Fruit fly (Drosophila melanogaster) whole organism, embryonic: ENCODE data around the gene Txl.

Source experiments
- ATbp ChIP-seq: fragments of 200-800 bp; sonication (Bioruptor generic); optimal IDR thresholded peaks from 2 replicates; lab custom pipeline; 2017; ENCODE audit warnings: missing biosample characterization, mild to moderate bottlenecking, missing genetic modification characterization, missing genetic modification reagents
- Ada2b ChIP-seq: fragments of 200-800 bp; sonication (Bioruptor generic); IDR thresholded peaks from 2 replicates; pipeline ENCODE4 v1.3.6; 2022; ENCODE audit warnings: missing biosample characterization, missing genetic modification characterization
- Antp ChIP-seq: fragments of 200-800 bp; sonication (Bioruptor generic); optimal IDR thresholded peaks from 3 replicates; lab custom pipeline; 2016; ENCODE audit warnings: missing biosample characterization, missing genetic modification characterization
- Awh ChIP-seq: fragments of 200-800 bp; sonication (Bioruptor generic); IDR thresholded peaks from 2 replicates; pipeline ENCODE4, ENCODE4 v1.3.6; 2022; ENCODE audit warnings: missing biosample characterization, missing genetic modification characterization
- BtbVII ChIP-seq: fragments of 200-800 bp; sonication (Bioruptor generic); optimal IDR thresholded peaks from 3 replicates; lab custom pipeline; 2017; ENCODE audit warnings: missing biosample characterization, mild to moderate bottlenecking, missing genetic modification characterization
- CG1024 ChIP-seq: fragments of 200-800 bp; sonication (Bioruptor generic); IDR thresholded peaks from 2 replicates; pipeline ENCODE4 v1.3.6; 2022; ENCODE audit warnings: missing biosample characterization, missing genetic modification characterization
- CG11695 ChIP-seq: fragments of 200-800 bp; sonication (Bioruptor generic); IDR thresholded peaks from 3 replicates; pipeline ENCODE4 v1.3.6; 2022; ENCODE audit warnings: missing biosample characterization, missing genetic modification characterization
- CG12071 ChIP-seq: fragments of 200-800 bp; sonication (Bioruptor generic); optimal IDR thresholded peaks from 3 replicates; lab custom pipeline; 2018; ENCODE audit warnings: missing biosample characterization, mild to moderate bottlenecking, missing genetic modification characterization
- CG12219 ChIP-seq: fragments of 200-800 bp; sonication (Bioruptor generic); optimal IDR thresholded peaks from 3 replicates; lab custom pipeline; 2018; ENCODE audit warnings: missing biosample characterization, mild to moderate bottlenecking, missing genetic modification characterization
- CG13287 ChIP-seq: fragments of 200-800 bp; sonication (Bioruptor generic); IDR thresholded peaks from 2 replicates; pipeline ENCODE4 v1.3.6; 2022; ENCODE audit warnings: missing biosample characterization, missing genetic modification characterization; ENCODE audit not compliant: partially characterized antibody
- CG14441 ChIP-seq: fragments of 200-800 bp; sonication (Bioruptor generic); IDR thresholded peaks from 2 replicates; pipeline ENCODE4 v1.3.6; 2022; ENCODE audit warnings: missing biosample characterization, missing genetic modification characterization
- CG15073 ChIP-seq: fragments of 200-800 bp; sonication (Bioruptor generic); optimal IDR thresholded peaks from 2 replicates; lab custom pipeline; 2016; ENCODE audit warnings: missing biosample characterization, missing genetic modification characterization
- CG16815 ChIP-seq: fragments of 200-800 bp; sonication (Bioruptor generic); optimal IDR thresholded peaks from 3 replicates; lab custom pipeline; 2017; ENCODE audit warnings: missing biosample characterization, mild to moderate bottlenecking, missing genetic modification characterization
- CG1832 ChIP-seq: fragments of 200-800 bp; sonication (Bioruptor generic); optimal IDR thresholded peaks from 2 replicates; lab custom pipeline; 2017; ENCODE audit warnings: missing biosample characterization, mild to moderate bottlenecking, missing genetic modification characterization, inconsistent platforms
- CG30020 ChIP-seq: fragments of 200-800 bp; optimal IDR thresholded peaks from 2 replicates; lab custom pipeline; 2019; ENCODE audit warnings: missing biosample characterization, mild to moderate bottlenecking, missing genetic modification characterization, moderate library complexity
- CG30403 ChIP-seq: fragments of 200-800 bp; sonication (Bioruptor generic); optimal IDR thresholded peaks from 3 replicates; lab custom pipeline; 2016; ENCODE audit warnings: missing biosample characterization, missing genetic modification characterization
- CG3065 ChIP-seq: fragments of 200-800 bp; sonication (Bioruptor generic); optimal IDR thresholded peaks from 2 replicates; lab custom pipeline; 2016; ENCODE audit warnings: missing biosample characterization, missing genetic modification characterization
- CG4282 ChIP-seq: fragments of 200-800 bp; sonication (Bioruptor generic); optimal IDR thresholded peaks from 2 replicates; lab custom pipeline; 2016; ENCODE audit warnings: missing biosample characterization, missing genetic modification characterization
- CG4854 ChIP-seq: fragments of 200-800 bp; sonication (Bioruptor generic); optimal IDR thresholded peaks from 2 replicates; lab custom pipeline; 2016; ENCODE audit warnings: missing biosample characterization, missing genetic modification characterization, inconsistent platforms
- CG6765 ChIP-seq: fragments of 200-800 bp; sonication (Bioruptor generic); optimal IDR thresholded peaks from 3 replicates; lab custom pipeline; 2017; ENCODE audit warnings: missing biosample characterization, mild to moderate bottlenecking, missing genetic modification characterization
- CG8388 ChIP-seq: fragments of 200-800 bp; sonication (Bioruptor generic); optimal IDR thresholded peaks from 2 replicates; lab custom pipeline; 2019; ENCODE audit warnings: missing biosample characterization, mild to moderate bottlenecking, missing genetic modification characterization, moderate library complexity
- CoRest ChIP-seq: fragments of 200-800 bp; sonication (Bioruptor generic); optimal IDR thresholded peaks from 3 replicates; lab custom pipeline; 2018; ENCODE audit warnings: missing biosample characterization, mild to moderate bottlenecking, missing genetic modification characterization, moderate library complexity
- Dip3 ChIP-seq: fragments of 200-800 bp; sonication (Bioruptor generic); optimal IDR thresholded peaks from 3 replicates; lab custom pipeline; 2016; ENCODE audit warnings: missing biosample characterization, missing genetic modification characterization
- Doc2 ChIP-seq: fragments of 200-800 bp; sonication (Bioruptor generic); IDR thresholded peaks from 2 replicates; pipeline ENCODE4 v1.3.6; 2022; ENCODE audit warnings: missing biosample characterization, missing genetic modification characterization
- GATAe ChIP-seq: fragments of 200-800 bp; sonication (Bioruptor generic); conservative IDR thresholded peaks from 2 replicates; pipeline ENCODE4 v1.3.6; 2022; ENCODE audit warnings: missing biosample characterization, missing genetic modification characterization
- Gug ChIP-seq: fragments of 200-800 bp; sonication (Bioruptor generic); IDR thresholded peaks from 4 replicates; pipeline ENCODE4 v1.3.6; 2022; ENCODE audit warnings: missing biosample characterization, missing genetic modification characterization
- HmgZ ChIP-seq: fragments of 200-800 bp; sonication (Bioruptor generic); optimal IDR thresholded peaks from 2 replicates; lab custom pipeline; 2018; ENCODE audit warnings: missing biosample characterization, mild to moderate bottlenecking, missing genetic modification characterization
- Hr78 ChIP-seq, 2 experiments: fragments of 200-800 bp in 1 of 2; fragments of >200 bp in 1 of 2; sonication (Bioruptor generic) in 1 of 2; optimal IDR thresholded peaks; 2 replicates each; lab custom pipeline; 2017 to 2019; ENCODE audit warnings: missing biosample characterization in 2 of 2, missing genetic modification characterization in 2 of 2, mild to moderate bottlenecking in 1 of 2, moderate library complexity in 1 of 2
- Jarid2 ChIP-seq: fragments of 200-800 bp; sonication (Bioruptor generic); optimal IDR thresholded peaks from 3 replicates; lab custom pipeline; 2017; ENCODE audit warnings: mild to moderate bottlenecking, missing biosample characterization, missing genetic modification reagents, missing genetic modification characterization
- Max ChIP-seq: fragments of 200-800 bp; sonication (Bioruptor generic); optimal IDR thresholded peaks from 2 replicates; lab custom pipeline; 2016; ENCODE audit warnings: missing biosample characterization, mild to moderate bottlenecking, missing genetic modification characterization
- Opbp ChIP-seq: fragments of 200-800 bp; sonication (Bioruptor generic); IDR thresholded peaks from 3 replicates; pipeline ENCODE4 v1.3.6; 2022; ENCODE audit warnings: missing biosample characterization, missing genetic modification characterization; ENCODE audit not compliant: partially characterized antibody
- Rx ChIP-seq: fragments of 200-800 bp; sonication (Bioruptor generic); IDR thresholded peaks from 2 replicates; pipeline ENCODE4 v1.3.6; 2022; ENCODE audit warnings: missing biosample characterization, missing genetic modification characterization
- Sox102F ChIP-seq: fragments of 200-800 bp; sonication (Bioruptor generic); optimal IDR thresholded peaks from 2 replicates; lab custom pipeline; 2018; ENCODE audit warnings: missing biosample characterization, mild to moderate bottlenecking, missing genetic modification characterization, moderate library complexity
- Ssrp ChIP-seq: fragments of 200-800 bp; sonication (Bioruptor generic); optimal IDR thresholded peaks from 2 replicates; lab custom pipeline; 2018; ENCODE audit warnings: missing biosample characterization, mild to moderate bottlenecking, missing genetic modification characterization, moderate library complexity
- Stat92E ChIP-seq, 3 experiments: fragments of >200 bp in 2 of 3; fragments of 200-800 bp in 1 of 3; sonication (Bioruptor generic) in 1 of 3; optimal IDR thresholded peaks; 2 replicates each; lab custom pipeline; 2017 to 2019; ENCODE audit warnings: missing biosample characterization in 3 of 3, missing genetic modification characterization in 3 of 3, mild to moderate bottlenecking in 1 of 3, moderate library complexity in 1 of 3
- ap ChIP-seq: fragments of 200-800 bp; sonication (Bioruptor generic); IDR thresholded peaks from 2 replicates; pipeline ENCODE4 v1.3.6; 2022; ENCODE audit warnings: missing biosample characterization, missing genetic modification characterization
- chinmo ChIP-seq: fragments of 200-800 bp; sonication (Bioruptor generic); IDR thresholded peaks from 4 replicates; pipeline ENCODE4 v1.3.6; 2022; ENCODE audit warnings: missing biosample characterization, missing genetic modification characterization; ENCODE audit not compliant: partially characterized antibody
- dmrt11E ChIP-seq: fragments of 200-800 bp; sonication (Bioruptor generic); optimal IDR thresholded peaks from 3 replicates; lab custom pipeline; 2018; ENCODE audit warnings: missing biosample characterization, mild to moderate bottlenecking, missing genetic modification characterization, moderate library complexity
- ftz-f1 ChIP-seq: fragments of 200-800 bp; sonication (Bioruptor generic); optimal IDR thresholded peaks from 2 replicates; lab custom pipeline; 2016; ENCODE audit warnings: missing biosample characterization, missing genetic modification characterization
- gcm2 ChIP-seq: fragments of 200-800 bp; sonication (Bioruptor generic); optimal IDR thresholded peaks from 2 replicates; lab custom pipeline; 2016; ENCODE audit warnings: missing biosample characterization, missing genetic modification characterization
- hth ChIP-seq: fragments of >200 bp; optimal IDR thresholded peaks from 2 replicates; lab custom pipeline; 2017; ENCODE audit warnings: inconsistent platforms
- jing ChIP-seq: fragments of 200-800 bp; sonication (Bioruptor generic); optimal IDR thresholded peaks from 2 replicates; lab custom pipeline; 2018; ENCODE audit warnings: missing biosample characterization, mild to moderate bottlenecking, missing genetic modification characterization
- lbe ChIP-seq: fragments of 200-800 bp; sonication (Bioruptor generic); optimal IDR thresholded peaks from 2 replicates; lab custom pipeline; 2016; ENCODE audit warnings: missing biosample characterization, mild to moderate bottlenecking, missing genetic modification characterization
- nmo ChIP-seq: fragments of 200-800 bp; sonication (Bioruptor generic); optimal IDR thresholded peaks from 2 replicates; lab custom pipeline; 2018; ENCODE audit warnings: missing biosample characterization, mild to moderate bottlenecking, missing genetic modification characterization, moderate library complexity
- nom ChIP-seq: fragments of 200-800 bp; sonication (Bioruptor generic); optimal IDR thresholded peaks from 2 replicates; lab custom pipeline; 2017; ENCODE audit warnings: missing biosample characterization, missing genetic modification characterization, mild to moderate bottlenecking, moderate library complexity, missing genetic modification reagents
- oc ChIP-seq: fragments of 200-800 bp; sonication (Bioruptor generic); optimal IDR thresholded peaks from 2 replicates; lab custom pipeline; 2018; ENCODE audit warnings: missing biosample characterization, mild to moderate bottlenecking, missing genetic modification characterization, moderate library complexity
- org-1 ChIP-seq: fragments of 200-800 bp; sonication (Bioruptor generic); optimal IDR thresholded peaks from 2 replicates; lab custom pipeline; 2017; ENCODE audit warnings: missing biosample characterization, missing genetic modification characterization
- pho ChIP-seq: fragments of 200-800 bp; sonication (Bioruptor generic); optimal IDR thresholded peaks from 2 replicates; lab custom pipeline; 2016; ENCODE audit warnings: missing biosample characterization, missing genetic modification characterization
- sens ChIP-seq: fragments of 200-800 bp; sonication (Bioruptor generic); peaks from one replicate; lab custom pipeline; 2016; ENCODE audit warnings: missing biosample characterization, missing genetic modification characterization
- sob ChIP-seq: fragments of 200-800 bp; sonication (Bioruptor generic); IDR thresholded peaks from 2 replicates; pipeline ENCODE4 v1.3.6; 2022; ENCODE audit warnings: missing biosample characterization, missing genetic modification characterization
- tin ChIP-seq: fragments of 200-800 bp; sonication (Bioruptor generic); optimal IDR thresholded peaks from 3 replicates; lab custom pipeline; 2016; ENCODE audit warnings: missing biosample characterization, missing genetic modification characterization
- z ChIP-seq: fragments of 200-800 bp; sonication (Bioruptor generic); IDR thresholded peaks from 3 replicates; pipeline ENCODE4 v1.3.6; 2022; ENCODE audit warnings: missing biosample characterization, missing genetic modification characterization

Txl gene

DNA sequence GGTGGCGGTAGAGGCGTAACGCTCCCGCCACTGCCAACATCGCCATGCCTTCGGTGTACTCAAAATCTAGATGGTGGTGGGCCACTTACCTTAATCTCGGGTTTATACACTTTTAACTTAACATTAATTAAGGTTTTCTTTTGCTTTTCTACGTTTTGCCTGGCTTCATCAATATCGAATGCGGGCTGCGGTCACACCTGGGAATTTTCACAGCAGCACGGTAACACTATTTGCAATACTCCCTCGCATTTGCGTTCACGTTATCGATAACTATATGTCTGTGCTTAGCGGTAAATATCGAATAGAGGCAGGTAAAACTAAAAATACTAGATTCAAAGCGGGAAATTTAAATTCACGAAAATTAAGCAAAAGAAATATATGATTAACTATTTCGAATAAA is 28.3 kb downstream of the Txl start, which contains the start of gene Bre1 (continued):
- TF ChIP-seq Ada2b (GFP tag; lab: Robert Waterston, UW) (no peak), CG30020 (tag; lab: Kevin White, UChicago) (no peak), ftz-f1 (GFP tag; lab: Kevin White, UChicago) (no peak), CG8388 (GFP tag; lab: Kevin White, UChicago) (no peak), lbe (GFP tag; lab: Kevin White, UChicago) (no peak), GATAe (no peak), CG12219 (GFP tag; lab: Kevin White, UChicago) (no peak), CG3065 (GFP tag; lab: Kevin White, UChicago) (no peak), ATbp (GFP tag; lab: Kevin White, UChicago) (no peak), CG13287 (GFP tag; lab: Robert Waterston, UW) (peak; percentile 87), tin (GFP tag; lab: Kevin White, UChicago) (no peak), CG30403 (GFP tag; lab: Kevin White, UChicago) (no peak), Opbp (GFP tag; lab: Robert Waterston, UW) (peak; percentile 82), Max (GFP tag; lab: Kevin White, UChicago) (no peak), ap (no peak), chinmo (GFP tag; lab: Robert Waterston, UW) (0 out of 4 replicates have a peak, but pooled peaks have one; percentile 73), Awh (no peak), hth (no peak), oc (tag; lab: Kevin White, UChicago) (no peak), CG16815 (GFP tag; lab: Kevin White, UChicago) (no peak), Ssrp (tag; lab: Kevin White, UChicago) (no peak), CoRest (tag; lab: Kevin White, UChicago) (peak; percentile 24), z (GFP tag; lab: Robert Waterston, UW) (no peak), dmrt11E (tag; lab: Kevin White, UChicago) (no peak), sens (GFP tag; lab: Kevin White, UChicago) (peak; percentile 83), Jarid2 (GFP tag; lab: Kevin White, UChicago) (no peak), CG14441 (GFP tag; lab: Robert Waterston, UW) (no peak), Gug (GFP tag; lab: Robert Waterston, UW) (no peak), org-1 (GFP tag; lab: Kevin White, UChicago) (no peak), BtbVII (GFP tag; lab: Kevin White, UChicago) (no peak), Stat92E (GFP tag; optimal IDR thresholded peaks at IDR 0.05; lab: Kevin White, UChicago) (peak in 1 of 3 experiments; percentile 50), nom (no peak), CG11695 (GFP tag; lab: Robert Waterston, UW) (no peak), CG6765 (GFP tag; lab: Kevin White, UChicago) (no peak), nmo (GFP tag; lab: Kevin White, UChicago) (peak; percentile 55), Dip3 (GFP tag; lab: Kevin White, UChicago) (no peak), CG1024 (GFP tag; lab: Robert Waterston, UW) (no peak), gcm2 (GFP tag; lab: Kevin White, UChicago) (no peak), Antp (GFP tag; lab: Kevin White, UChicago) (no peak), sob (no peak), CG15073 (no peak), jing (GFP tag; lab: Kevin White, UChicago) (no peak), pho (GFP tag; lab: Kevin White, UChicago) (no peak), CG12071 (GFP tag; lab: Kevin White, UChicago) (no peak), HmgZ (tag; lab: Kevin White, UChicago) (peak; percentile 63), Hr78 (GFP tag; optimal IDR thresholded peaks at IDR 0.05; lab: Kevin White, UChicago) (no peak), Sox102F (no peak), Rx (GFP tag; lab: Robert Waterston, UW) (no peak), CG4282 (GFP tag; lab: Kevin White, UChicago) (no peak), Doc2 (no peak), CG4854 (GFP tag; lab: Kevin White, UChicago) (no peak), CG1832 (GFP tag; lab: Kevin White, UChicago) (no peak)
